Worm (Caenorhabditis elegans): ENCODE data around the gene B0302.4.
A peak's percentile ranks its signal among the peaks of the same experiment; 100 is the strongest.

ce11 chrX:17217050-17217813, 40.7 kb upstream of the B0302.4 start, which contains the start of gene acdh-7:
- no peak for TF ChIP-seq ceh-82 (tag; optimal IDR thresholded peaks at IDR 0.05)
- peak; percentile 26 for TF ChIP-seq lin-14 (GFP tag; optimal IDR thresholded peaks at IDR 0.05)
- no peak for TF ChIP-seq unc-86 (tag; optimal IDR thresholded peaks at IDR 0.05)
- TF ChIP-seq skn-1 (tag; optimal IDR thresholded peaks at IDR 0.05), result no peak
- TF ChIP-seq nhr-76 (tag; optimal IDR thresholded peaks at IDR 0.05), result no peak
- TF ChIP-seq nhr-47 (tag; optimal IDR thresholded peaks at IDR 0.05), result no peak
- TF ChIP-seq lin-15B (tag; optimal IDR thresholded peaks at IDR 0.05), result no peak
- no peak for TF ChIP-seq lsy-2 (tag; optimal IDR thresholded peaks at IDR 0.05)
- TF ChIP-seq elt-2 (tag; optimal IDR thresholded peaks at IDR 0.05), result peak; percentile 24
- TF ChIP-seq snpc-4 (tag; optimal IDR thresholded peaks at IDR 0.05), result no peak
- no peak for TF ChIP-seq isw-1 (GFP tag; IDR thresholded peaks at IDR 0.05)
- no peak for TF ChIP-seq nhr-237 (tag; optimal IDR thresholded peaks at IDR 0.05)
- no peak for TF ChIP-seq sox-4 (tag; optimal IDR thresholded peaks at IDR 0.05)
- no peak for TF ChIP-seq lir-3 (tag; optimal IDR thresholded peaks at IDR 0.05; ENCODE audit: poor library complexity)
